Worm (Caenorhabditis elegans) whole organism, L4/young adult: ENCODE measurements around the gene F58H1.5.

ENCODE experiments used
- W03F9.2 ChIP-seq: fragments of 150-350 bp; optimal IDR thresholded peaks from 2 replicates; lab custom pipeline; 2014; ENCODE audit warnings: missing biosample characterization, missing genetic modification characterization
- dao-5 ChIP-seq: sonication (generic microtip); optimal IDR thresholded peaks from 2 replicates; lab custom pipeline; 2016; ENCODE audit warnings: missing genotype, missing genetic modification characterization, moderate library complexity, missing compliant biosample characterization
- him-1 ChIP-seq: sonication (generic microtip); optimal IDR thresholded peaks from 2 replicates; lab custom pipeline; 2016; ENCODE audit warnings: missing genotype, missing genetic modification reagents, missing genetic modification characterization, missing compliant biosample characterization

DNA sequence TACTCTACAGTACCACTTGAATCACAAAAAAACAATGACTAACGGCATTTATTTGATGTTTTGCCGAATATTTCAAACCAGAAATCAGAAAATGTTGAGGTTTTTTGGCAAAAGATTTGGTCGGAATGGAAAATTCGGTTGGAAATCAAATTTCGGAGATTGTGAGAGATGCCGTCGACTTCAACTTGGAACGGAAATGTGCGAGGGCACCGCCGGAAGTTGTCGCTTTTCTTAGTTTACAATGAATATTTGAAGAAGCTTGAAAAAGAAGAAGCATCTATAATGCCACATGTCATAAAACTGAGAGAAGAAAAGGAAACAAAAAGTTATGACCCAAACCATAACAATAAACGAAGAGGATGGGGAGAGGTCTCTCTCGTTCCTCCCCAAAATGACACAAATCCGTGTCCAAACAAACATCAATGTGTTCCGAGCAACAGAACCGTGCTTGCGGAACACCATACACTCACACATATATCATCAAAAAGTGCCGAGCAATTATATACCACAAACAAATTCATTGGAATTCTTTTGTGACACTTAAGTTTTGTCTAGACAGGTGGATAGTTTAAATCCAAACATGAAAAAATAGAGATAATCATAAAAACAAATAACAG, 32.4 kb downstream of the F58H1.5 start:
- TF ChIP-seq him-1 = no peak
- no peak for TF ChIP-seq W03F9.2 (tag; lab: Kevin White, UChicago)
- no peak for TF ChIP-seq dao-5 (tag; lab: Kevin White, UChicago)
